Fruit fly (Drosophila melanogaster): Measurements from ENCODE around the gene orion.

orion gene

dm6 chrX:7946858-7947313, at the start of gene orion:
orion (minus strand) TSS chrX:7946908.
- TF ChIP-seq Vsx2 (GFP tag; optimal IDR thresholded peaks at IDR 0.05; ENCODE audit: partially characterized antibody): peak; percentile 94
- no peak for TF ChIP-seq woc (GFP tag; optimal IDR thresholded peaks at IDR 0.05)
- TF ChIP-seq br (GFP tag; optimal IDR thresholded peaks at IDR 0.05): peak; percentile 2
- TF ChIP-seq Dif (GFP tag; optimal IDR thresholded peaks at IDR 0.05; ENCODE audit: partially characterized antibody): peak; percentile 90
- TF ChIP-seq psq (GFP tag; optimal IDR thresholded peaks at IDR 0.05): peak; percentile 58
- no peak for TF ChIP-seq tai (GFP tag; optimal IDR thresholded peaks at IDR 0.05)
- no peak for TF ChIP-seq Jra (GFP tag; optimal IDR thresholded peaks at IDR 0.05)
- peak; percentile 45 to 53 for TF ChIP-seq dl (GFP tag; optimal IDR thresholded peaks at IDR 0.05; ENCODE audit: insufficient read depth in 1 of 2, partially characterized antibody in 2 of 2)
- no peak for TF ChIP-seq Rel (GFP tag; optimal IDR thresholded peaks at IDR 0.05)
- TF ChIP-seq Rel (tag; optimal IDR thresholded peaks at IDR 0.05): peak; percentile 69
- TF ChIP-seq GATAd (GFP tag; optimal IDR thresholded peaks at IDR 0.05): no peak
- peak; percentile 60 for TF ChIP-seq jim (GFP tag; optimal IDR thresholded peaks at IDR 0.05)

dm6 chrX:7995171-7995747, 48.6 kb upstream of the orion start, which contains the start of gene Tbh:
Tbh (plus strand) TSS chrX:7995697.
- TF ChIP-seq tai (GFP tag; optimal IDR thresholded peaks at IDR 0.05) (no peak), N (GFP tag; optimal IDR thresholded peaks at IDR 0.05) (no peak), fru (GFP tag; optimal IDR thresholded peaks at IDR 0.05) (no peak), h (GFP tag; optimal IDR thresholded peaks at IDR 0.05) (no peak), pan (optimal IDR thresholded peaks at IDR 0.05) (no peak), jim (GFP tag; optimal IDR thresholded peaks at IDR 0.05) (no peak), sv (GFP tag; optimal IDR thresholded peaks at IDR 0.05) (no peak), Hr83 (GFP tag; optimal IDR thresholded peaks at IDR 0.05; ENCODE audit: poor library complexity, severe bottlenecking) (no peak), rgr (GFP tag; optimal IDR thresholded peaks at IDR 0.05) (no peak)

dm6 chrX:7986551-7986950, 39.8 kb upstream of the orion start:
- TF ChIP-seq CG9705 (GFP tag; optimal IDR thresholded peaks at IDR 0.05) (peak; percentile 9), Jra (GFP tag; optimal IDR thresholded peaks at IDR 0.05) (no peak), HLH106 (tag; optimal IDR thresholded peaks at IDR 0.05) (peak; percentile 25)

dm6 chrX:7980786-7981185, 34.1 kb upstream of the orion start:
- TF ChIP-seq br (GFP tag; optimal IDR thresholded peaks at IDR 0.05): no peak
- TF ChIP-seq CrebA (GFP tag; optimal IDR thresholded peaks at IDR 0.05; ENCODE audit: borderline replicate concordance): no peak
- TF ChIP-seq brk (GFP tag; optimal IDR thresholded peaks at IDR 0.05): no peak
- TF ChIP-seq dmrt93B (GFP tag; optimal IDR thresholded peaks at IDR 0.05): no peak
- no peak for TF ChIP-seq GATAd (GFP tag; optimal IDR thresholded peaks at IDR 0.05)
- TF ChIP-seq fru (GFP tag; optimal IDR thresholded peaks at IDR 0.05): no peak
- no peak for TF ChIP-seq HLH106 (tag; optimal IDR thresholded peaks at IDR 0.05)
- no peak for TF ChIP-seq foxo (GFP tag; optimal IDR thresholded peaks at IDR 0.05)

dm6 chrX:7979202-7979601, 32.5 kb upstream of the orion start:
- TF ChIP-seq tai (GFP tag; optimal IDR thresholded peaks at IDR 0.05) (no peak), ey (GFP tag; optimal IDR thresholded peaks at IDR 0.05) (no peak), fru (GFP tag; optimal IDR thresholded peaks at IDR 0.05) (no peak), dl (GFP tag; optimal IDR thresholded peaks at IDR 0.05; ENCODE audit: insufficient read depth in 1 of 2, partially characterized antibody in 2 of 2) (no peak), CrebA (GFP tag; optimal IDR thresholded peaks at IDR 0.05; ENCODE audit: borderline replicate concordance) (no peak)

dm6 chrX:7978027-7978426, 31.3 kb upstream of the orion start:
- TF ChIP-seq fru (GFP tag; optimal IDR thresholded peaks at IDR 0.05) (peak; percentile 42), Jra (GFP tag; optimal IDR thresholded peaks at IDR 0.05) (no peak), woc (GFP tag; optimal IDR thresholded peaks at IDR 0.05) (peak; percentile 36), foxo (GFP tag; optimal IDR thresholded peaks at IDR 0.05) (no peak), HLH106 (tag; optimal IDR thresholded peaks at IDR 0.05) (peak; percentile 30)

All from whole organism, wandering third instar larva.